Fruit fly (Drosophila melanogaster) whole organism, prepupa: ENCODE measurements around the gene CG14153.

Source experiments
- Blimp-1 ChIP-seq: fragments of 200-800 bp; sonication (Bioruptor generic); optimal IDR thresholded peaks from 3 replicates; lab custom pipeline; 2017; ENCODE audit warnings: missing biosample characterization, missing genetic modification characterization, mild to moderate bottlenecking, moderate library complexity, missing genetic modification reagents
- CG6163 ChIP-seq: fragments of 200-800 bp; sonication (Bioruptor generic); IDR thresholded peaks from 3 replicates; pipeline ENCODE4 v1.3.6; 2022; ENCODE audit warnings: missing biosample characterization, missing genetic modification characterization
- CG6808 ChIP-seq: fragments of 200-800 bp; sonication (Bioruptor generic); optimal IDR thresholded peaks from 3 replicates; lab custom pipeline; 2017; ENCODE audit warnings: missing biosample characterization, missing genetic modification characterization, mild to moderate bottlenecking, moderate library complexity, missing genetic modification reagents
- CG6854 ChIP-seq: fragments of 200-800 bp; sonication (Bioruptor generic); optimal IDR thresholded peaks from 2 replicates; lab custom pipeline; 2017; ENCODE audit warnings: missing biosample characterization, mild to moderate bottlenecking, missing genetic modification characterization
- CG9139 ChIP-seq: fragments of 200-800 bp; sonication (Bioruptor generic); optimal IDR thresholded peaks from 3 replicates; lab custom pipeline; 2017; ENCODE audit warnings: missing biosample characterization, mild to moderate bottlenecking, missing genetic modification characterization
- Ets21C ChIP-seq: fragments of 200-800 bp; sonication (Bioruptor generic); optimal IDR thresholded peaks from 3 replicates; lab custom pipeline; 2016; ENCODE audit warnings: missing biosample characterization, missing genetic modification characterization
- Met ChIP-seq: fragments of 200-800 bp; sonication (Bioruptor generic); optimal IDR thresholded peaks from 3 replicates; lab custom pipeline; 2016; ENCODE audit warnings: missing biosample characterization, missing genetic modification characterization
- OdsH ChIP-seq: fragments of 200-800 bp; sonication (Bioruptor generic); optimal IDR thresholded peaks from 3 replicates; lab custom pipeline; 2016; ENCODE audit warnings: missing biosample characterization, missing genetic modification characterization
- ss ChIP-seq, 2 experiments: fragments of 200-800 bp; sonication (Bioruptor generic); optimal IDR thresholded peaks; 2 replicates in 1 of 2; 3 replicates in 1 of 2; lab custom pipeline; 2017 to 2018; ENCODE audit warnings: mild to moderate bottlenecking in 2 of 2, missing biosample characterization in 2 of 2, missing genetic modification characterization in 2 of 2, moderate library complexity in 1 of 2
- topi ChIP-seq: fragments of 200-800 bp; sonication (Bioruptor generic); optimal IDR thresholded peaks from 3 replicates; lab custom pipeline; 2016; ENCODE audit warnings: missing biosample characterization, missing genetic modification characterization

DNA sequence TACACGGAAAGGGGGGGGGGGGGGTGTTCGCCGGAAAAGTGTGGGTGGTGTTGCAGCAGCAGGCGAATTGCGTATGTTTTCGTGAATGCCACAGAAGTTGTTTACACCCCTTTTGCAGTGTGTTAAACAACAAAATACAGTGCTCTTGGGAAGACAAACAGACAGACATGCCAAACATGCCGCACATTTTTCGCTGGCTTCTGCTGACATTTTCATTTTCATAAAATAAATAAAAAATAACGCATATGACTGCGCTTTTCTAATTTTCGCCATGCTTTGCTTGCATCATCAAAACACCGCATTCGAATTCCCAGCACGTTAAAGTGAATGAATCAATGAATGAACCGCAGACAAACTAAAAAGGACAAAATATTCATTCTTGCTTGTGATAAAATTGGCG, 7.9 kb downstream of the CG14153 start:
- TF ChIP-seq CG6163 (GFP tag; lab: Robert Waterston, UW) (no peak), CG9139 (GFP tag; lab: Kevin White, UChicago) (no peak), topi (GFP tag; lab: Kevin White, UChicago) (no peak), CG6808 (no peak), Blimp-1 (no peak), OdsH (no peak), ss (GFP tag; optimal IDR thresholded peaks at IDR 0.05; lab: Kevin White, UChicago) (no peak), CG6854 (GFP tag; lab: Kevin White, UChicago) (no peak), Met (GFP tag; lab: Kevin White, UChicago) (no peak), Ets21C (no peak)
